Worm (Caenorhabditis elegans) whole organism, young adult: ENCODE data around the gene snb-1.

Experiments used
- F33H1.4 ChIP-seq: fragments of 200-800 bp; sonication (Bioruptor generic); IDR thresholded peaks from 2 replicates; pipeline ENCODE4 v1.3.6; 2022; ENCODE audit warnings: missing genetic modification reagents, missing genetic modification characterization, missing compliant biosample characterization
- F39B2.1 ChIP-seq: fragments of 200-800 bp; sonication (Bioruptor generic); IDR thresholded peaks from 2 replicates; pipeline ENCODE4 v1.3.6; 2022; ENCODE audit warnings: missing genetic modification reagents, missing genetic modification characterization, missing compliant biosample characterization
- F52B5.7 ChIP-seq: sonication (generic microtip); optimal IDR thresholded peaks from 2 replicates; lab custom pipeline; 2016; ENCODE audit warnings: mild to moderate bottlenecking, missing genetic modification characterization, missing compliant biosample characterization
- F57C9.4 ChIP-seq: sonication (generic microtip); optimal IDR thresholded peaks from 2 replicates; lab custom pipeline; 2017; ENCODE audit warnings: mild to moderate bottlenecking, missing genetic modification characterization, missing compliant biosample characterization
- T26A5.8 ChIP-seq: sonication (generic microtip); optimal IDR thresholded peaks from 2 replicates; lab custom pipeline; 2016; ENCODE audit warnings: missing genetic modification characterization, missing compliant biosample characterization
- Y53F4B.3 ChIP-seq: fragments of 200-800 bp; sonication (Bioruptor generic); IDR thresholded peaks from 2 replicates; pipeline ENCODE4 v1.3.6; 2022; ENCODE audit warnings: missing genetic modification reagents, missing genetic modification characterization, missing compliant biosample characterization
- ZK185.1 ChIP-seq: sonication (generic microtip); optimal IDR thresholded peaks from 2 replicates; lab custom pipeline; 2016; ENCODE audit warnings: mild to moderate bottlenecking, missing genetic modification characterization, missing compliant biosample characterization; ENCODE audit not compliant: poor library complexity, severe bottlenecking
- atf-7 ChIP-seq: sonication (generic microtip); optimal IDR thresholded peaks from 2 replicates; lab custom pipeline; 2017; ENCODE audit warnings: mild to moderate bottlenecking, missing genetic modification characterization, missing compliant biosample characterization
- athp-1 ChIP-seq: sonication (generic microtip); optimal IDR thresholded peaks from 2 replicates; lab custom pipeline; 2017; ENCODE audit warnings: mild to moderate bottlenecking, missing genetic modification characterization, missing compliant biosample characterization
- attf-6 ChIP-seq: fragments of 200-800 bp; sonication (Bioruptor generic); IDR thresholded peaks from 2 replicates; pipeline ENCODE4 v1.3.6; 2022; ENCODE audit warnings: missing genetic modification reagents, missing genetic modification characterization, missing compliant biosample characterization
- ceh-100 ChIP-seq: fragments of 200-800 bp; sonication (Bioruptor generic); IDR thresholded peaks from 2 replicates; pipeline ENCODE4 v1.3.6; 2022; ENCODE audit warnings: missing genetic modification reagents, missing genetic modification characterization, missing compliant biosample characterization
- ceh-27 ChIP-seq: fragments of 200-800 bp; sonication (Bioruptor generic); optimal IDR thresholded peaks from 2 replicates; lab custom pipeline; 2018; ENCODE audit warnings: mild to moderate bottlenecking, missing genetic modification characterization, moderate library complexity, missing compliant biosample characterization
- ceh-40 ChIP-seq: fragments of 200-800 bp; sonication (Bioruptor generic); IDR thresholded peaks from 2 replicates; pipeline ENCODE4 v1.3.6; 2022; ENCODE audit warnings: missing genetic modification characterization, missing compliant biosample characterization
- chd-7 ChIP-seq: sonication (generic microtip); optimal IDR thresholded peaks from 2 replicates; lab custom pipeline; 2016; ENCODE audit warnings: mild to moderate bottlenecking, missing genetic modification characterization, moderate library complexity, missing compliant biosample characterization
- dpff-1 ChIP-seq: sonication (generic microtip); optimal IDR thresholded peaks from 2 replicates; lab custom pipeline; 2017; ENCODE audit warnings: mild to moderate bottlenecking, missing genetic modification characterization, missing compliant biosample characterization
- dpl-1 ChIP-seq: fragments of 150-350 bp; optimal IDR thresholded peaks from 2 replicates; lab custom pipeline; 2014; ENCODE audit warnings: missing biosample characterization, missing genetic modification reagents, missing genetic modification characterization
- efl-1 ChIP-seq: fragments of 150-350 bp; optimal IDR thresholded peaks from 2 replicates; lab custom pipeline; 2014; ENCODE audit warnings: missing biosample characterization, missing genetic modification reagents, missing genetic modification characterization
- egl-18 ChIP-seq: fragments of 200-800 bp; sonication (Bioruptor generic); IDR thresholded peaks from 2 replicates; pipeline ENCODE4 v1.3.6; 2022; ENCODE audit warnings: missing genetic modification reagents, missing genetic modification characterization, missing compliant biosample characterization
- hmg-20 ChIP-seq: fragments of 200-800 bp; sonication (Bioruptor generic); IDR thresholded peaks from 2 replicates; pipeline ENCODE4 v1.3.6; 2022; ENCODE audit warnings: missing genetic modification reagents, missing genetic modification characterization, missing compliant biosample characterization
- let-526 ChIP-seq: fragments of 200-800 bp; sonication (Bioruptor generic); IDR thresholded peaks from 2 replicates; pipeline ENCODE4 v1.3.6; 2022; ENCODE audit warnings: missing genetic modification reagents, missing genetic modification characterization, missing compliant biosample characterization
- lin-54 ChIP-seq: fragments of 200-800 bp; sonication (Bioruptor generic); optimal IDR thresholded peaks from 2 replicates; lab custom pipeline; 2018; ENCODE audit warnings: mild to moderate bottlenecking, missing genetic modification characterization, missing compliant biosample characterization
- lsl-1 ChIP-seq: fragments of 200-800 bp; sonication (Bioruptor generic); optimal IDR thresholded peaks from 2 replicates; lab custom pipeline; 2018; ENCODE audit warnings: mild to moderate bottlenecking, missing genetic modification characterization, moderate library complexity, missing compliant biosample characterization
- lsy-27 ChIP-seq: sonication (generic microtip); optimal IDR thresholded peaks from 2 replicates; lab custom pipeline; 2017; ENCODE audit warnings: missing genetic modification characterization, mild to moderate bottlenecking, missing compliant biosample characterization, antibody characterized with exemption, missing genotype, borderline replicate concordance; ENCODE audit not compliant: insufficient read depth
- mel-28 ChIP-seq: sonication (generic microtip); optimal IDR thresholded peaks from 2 replicates; lab custom pipeline; 2016; ENCODE audit warnings: borderline replicate concordance, mild to moderate bottlenecking, missing genetic modification characterization, missing compliant biosample characterization
- mxl-1 ChIP-seq: sonication (generic microtip); optimal IDR thresholded peaks from 2 replicates; lab custom pipeline; 2016; ENCODE audit warnings: missing genetic modification characterization, missing compliant biosample characterization
- nfya-1 ChIP-seq: sonication (generic microtip); optimal IDR thresholded peaks from 2 replicates; lab custom pipeline; 2017; ENCODE audit warnings: antibody characterized with exemption, missing compliant biosample characterization, missing genetic modification characterization, borderline replicate concordance; ENCODE audit not compliant: insufficient read depth
- nfyb-1 ChIP-seq: fragments of 200-800 bp; sonication (Bioruptor generic); IDR thresholded peaks from 2 replicates; pipeline ENCODE4 v1.3.6; 2022; ENCODE audit warnings: missing genetic modification reagents, missing genetic modification characterization, missing compliant biosample characterization
- nhr-179 ChIP-seq: sonication (generic microtip); optimal IDR thresholded peaks from 2 replicates; lab custom pipeline; 2016; ENCODE audit warnings: mild to moderate bottlenecking, missing genetic modification characterization, missing compliant biosample characterization
- pha-4 ChIP-seq: fragments of 150-350 bp; sonication (generic microtip); optimal IDR thresholded peaks from 2 replicates; lab custom pipeline; 2014; ENCODE audit warnings: missing biosample characterization, missing genetic modification reagents, missing genetic modification characterization
- rcor-1 ChIP-seq: fragments of 200-800 bp; sonication (Bioruptor generic); IDR thresholded peaks from 2 replicates; pipeline ENCODE4 v1.3.6; 2022; ENCODE audit warnings: missing genetic modification reagents, missing genetic modification characterization, missing compliant biosample characterization
- rec-8 ChIP-seq, 2 experiments: sonication (generic microtip); optimal IDR thresholded peaks; 2 replicates each; lab custom pipeline; 2016; ENCODE audit warnings: mild to moderate bottlenecking in 2 of 2, missing genetic modification characterization in 2 of 2, missing genetic modification reagents in 2 of 2, missing genotype in 2 of 2, missing biosample characterization in 1 of 2, missing compliant biosample characterization in 1 of 2, moderate library complexity in 1 of 2
- repo-1 ChIP-seq: sonication (generic microtip); optimal IDR thresholded peaks from 2 replicates; lab custom pipeline; 2017; ENCODE audit warnings: mild to moderate bottlenecking, missing genetic modification characterization, missing compliant biosample characterization
- sdz-38 ChIP-seq: sonication (generic microtip); optimal IDR thresholded peaks from 2 replicates; lab custom pipeline; 2016; ENCODE audit warnings: missing genotype, missing genetic modification characterization, missing compliant biosample characterization
- sea-2 ChIP-seq: fragments of 200-800 bp; sonication (Bioruptor generic); IDR thresholded peaks from 2 replicates; pipeline ENCODE4 v1.3.6; 2022; ENCODE audit warnings: missing genetic modification characterization, missing compliant biosample characterization
- snpc-1.3 ChIP-seq: sonication (generic microtip); optimal IDR thresholded peaks from 2 replicates; lab custom pipeline; 2017; ENCODE audit warnings: missing genetic modification characterization, mild to moderate bottlenecking, missing compliant biosample characterization, antibody characterized with exemption, moderate library complexity, missing genotype, missing genetic modification reagents; ENCODE audit not compliant: insufficient read depth
- snpc-3.4 ChIP-seq: sonication (generic microtip); optimal IDR thresholded peaks from 2 replicates; lab custom pipeline; 2017; ENCODE audit warnings: missing genetic modification characterization, mild to moderate bottlenecking, missing compliant biosample characterization, antibody characterized with exemption, moderate library complexity, missing genotype, missing genetic modification reagents
- somi-1 ChIP-seq: fragments of 200-800 bp; sonication (Bioruptor generic); optimal IDR thresholded peaks from 2 replicates; lab custom pipeline; 2018; ENCODE audit warnings: mild to moderate bottlenecking, missing genetic modification characterization, missing compliant biosample characterization
- tbx-9 ChIP-seq: sonication (generic microtip); optimal IDR thresholded peaks from 2 replicates; lab custom pipeline; 2016; ENCODE audit warnings: borderline replicate concordance, missing genetic modification characterization, inconsistent platforms, missing compliant biosample characterization
- unc-62 ChIP-seq: fragments of 150-350 bp; optimal IDR thresholded peaks from 2 replicates; lab custom pipeline; 2014; ENCODE audit warnings: missing biosample characterization, missing genetic modification reagents, missing genetic modification characterization
- xnd-1 ChIP-seq: sonication (generic microtip); optimal IDR thresholded peaks from 2 replicates; lab custom pipeline; 2016; ENCODE audit warnings: missing genotype, missing genetic modification reagents, missing genetic modification characterization, missing compliant biosample characterization
- zim-3 ChIP-seq: sonication (generic microtip); optimal IDR thresholded peaks from 2 replicates; lab custom pipeline; 2017; ENCODE audit warnings: mild to moderate bottlenecking, missing genetic modification characterization, moderate library complexity, missing compliant biosample characterization
- ztf-25 ChIP-seq: fragments of 200-800 bp; sonication (Bioruptor generic); IDR thresholded peaks from 2 replicates; pipeline ENCODE4 v1.3.6; 2022; ENCODE audit warnings: missing genetic modification reagents, missing genetic modification characterization, missing compliant biosample characterization

The snb-1 gene

ce11 chrV:6702692-6703091 is 46.4 kb upstream of the snb-1 start, which contains the start of gene era-1 (continued):
- TF ChIP-seq lin-54 (GFP tag; lab: Kevin White, UChicago), result peak; percentile 10
- peak; percentile 12 for TF ChIP-seq snpc-1.3 (tag; lab: Kevin White, UChicago)
- no peak for TF ChIP-seq dpff-1 (tag; lab: Kevin White, UChicago)
- no peak for TF ChIP-seq unc-62 (GFP tag; lab: Kevin White, UChicago)
- peak; percentile 83 for TF ChIP-seq xnd-1 (tag; lab: Kevin White, UChicago)
- TF ChIP-seq F39B2.1 (GFP tag; lab: Robert Waterston, UW), result no peak
- TF ChIP-seq let-526 (GFP tag; lab: Robert Waterston, UW), result no peak
- TF ChIP-seq nhr-179 (tag; lab: Kevin White, UChicago), result no peak
- no peak for TF ChIP-seq mel-28 (tag; lab: Kevin White, UChicago)
- TF ChIP-seq rcor-1 (GFP tag; lab: Robert Waterston, UW), result 0 out of 2 replicates have a peak, but pooled peaks have one; percentile 8
- no peak for TF ChIP-seq nfyb-1
- no peak for TF ChIP-seq somi-1 (GFP tag; lab: Kevin White, UChicago)
- no peak for TF ChIP-seq mxl-1 (tag; lab: Kevin White, UChicago)
- TF ChIP-seq tbx-9, result no peak
- TF ChIP-seq efl-1, result peak; percentile 77
- peak; percentile 92 for TF ChIP-seq lsl-1 (GFP tag; lab: Kevin White, UChicago)
- peak; percentile 61 for TF ChIP-seq dpl-1 (GFP tag; lab: Kevin White, UChicago)
- no peak for TF ChIP-seq atf-7

- TF ChIP-seq F52B5.7 (tag; lab: Kevin White, UChicago), result no peak
- TF ChIP-seq attf-6 (GFP tag; lab: Robert Waterston, UW), result no peak
- TF ChIP-seq ceh-40 (GFP tag; lab: Robert Waterston, UW), result no peak
Measured at ce11 chrV:6699833-6700232, 43.5 kb upstream of the snb-1 start.

ce11 chrV:6699021-6699420 is 42.7 kb upstream of the snb-1 start:
- TF ChIP-seq egl-18 (no peak), ZK185.1 (tag; lab: Kevin White, UChicago) (no peak), Y53F4B.3 (GFP tag; lab: Robert Waterston, UW) (no peak), sea-2 (GFP tag; lab: Robert Waterston, UW) (no peak), chd-7 (tag; lab: Kevin White, UChicago) (no peak), let-526 (GFP tag; lab: Robert Waterston, UW) (no peak), lsy-27 (no peak), ztf-25 (GFP tag; lab: Robert Waterston, UW) (no peak), nfya-1 (tag; lab: Kevin White, UChicago) (no peak), hmg-20 (GFP tag; lab: Robert Waterston, UW) (no peak), repo-1 (no peak)
- TF ChIP-seq, all 124 proteins: peak for 0

ce11 chrV:6697552-6697951 is 41.3 kb upstream of the snb-1 start, which contains the start of gene W02F12.2:
TSS of gene W02F12.2 (minus strand) at chrV:6697652.
- TF ChIP-seq athp-1 (no peak), hmg-20 (GFP tag; lab: Robert Waterston, UW) (no peak), rec-8 (tag; optimal IDR thresholded peaks at IDR 0.05; lab: Kevin White, UChicago) (no peak), sdz-38 (no peak), zim-3 (no peak), pha-4 (tag; lab: Kevin White, UChicago) (no peak), ceh-27 (no peak), F33H1.4 (no peak), tbx-9 (no peak), T26A5.8 (tag; lab: Kevin White, UChicago) (no peak), mxl-1 (tag; lab: Kevin White, UChicago) (no peak), ceh-100 (GFP tag; lab: Robert Waterston, UW) (no peak), F57C9.4 (no peak), snpc-3.4 (tag; lab: Kevin White, UChicago) (no peak)
- TF ChIP-seq, all 124 proteins: peak for 0
